Worm (Caenorhabditis elegans): Measurements from ENCODE around the gene ehn-3.

ehn-3 gene

DNA sequence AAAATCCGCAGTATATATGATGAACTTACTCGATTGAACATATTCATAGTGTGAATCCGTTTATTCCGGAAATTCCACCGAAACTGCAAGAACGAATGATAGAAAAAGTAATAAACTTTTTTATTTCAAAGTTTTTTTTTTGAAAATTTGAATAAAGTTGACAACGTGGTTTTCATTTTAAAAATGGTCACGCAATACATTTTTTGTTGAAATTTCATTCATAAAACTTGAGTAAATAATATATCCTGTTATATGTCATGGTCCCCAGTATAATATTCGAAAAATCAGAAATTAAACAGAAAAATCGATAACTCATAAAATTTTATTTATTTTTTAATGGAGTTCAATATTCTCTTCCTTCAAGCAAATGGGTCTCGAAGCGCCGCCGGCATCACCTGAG is 7.9 kb downstream of the ehn-3 start, which contains the start of gene ZK616.65:
Gene ZK616.65 (minus strand): TSS at position 101 of the 400 bp plus-strand sequence.
- TF ChIP-seq ets-7 (tag; optimal IDR thresholded peaks at IDR 0.05) (no peak), flt-1 (GFP tag; IDR thresholded peaks at IDR 0.05) (no peak), scrt-1 (GFP tag; IDR thresholded peaks at IDR 0.05) (no peak), tbx-11 (GFP tag; IDR thresholded peaks at IDR 0.05) (no peak), hmg-4 (GFP tag; optimal IDR thresholded peaks at IDR 0.05) (no peak), ceh-13 (GFP tag; optimal IDR thresholded peaks at IDR 0.05) (no peak), pes-1 (GFP tag; IDR thresholded peaks at IDR 0.05) (no peak), aly-1 (tag; optimal IDR thresholded peaks at IDR 0.05) (no peak), ama-1 (optimal IDR thresholded peaks at IDR 0.05) (no peak), F13C5.2 (tag; optimal IDR thresholded peaks at IDR 0.05) (no peak), tra-4 (tag; optimal IDR thresholded peaks at IDR 0.05) (no peak), B0310.2 (tag; optimal IDR thresholded peaks at IDR 0.05) (no peak)

DNA sequence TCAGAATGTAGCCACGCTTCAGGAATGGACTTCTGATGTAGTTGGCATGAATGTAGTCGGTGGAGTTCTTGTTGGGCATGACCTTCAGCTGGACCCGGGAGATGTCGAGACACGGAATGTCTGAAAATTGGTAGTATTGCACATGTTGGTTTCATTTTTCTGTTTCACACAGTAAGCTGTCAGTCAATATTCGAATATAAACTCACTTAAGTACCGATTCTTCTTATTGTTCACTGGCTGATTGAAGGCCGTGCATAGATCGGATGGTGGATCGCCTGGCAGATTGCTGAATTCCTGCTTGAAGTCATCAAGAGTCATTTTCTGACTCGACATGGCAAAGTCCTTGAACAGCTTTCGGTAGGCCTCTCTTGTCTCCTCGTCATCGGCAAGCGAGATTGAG is 9.9 kb downstream of the ehn-3 start:
- TF ChIP-seq flt-1 (GFP tag; IDR thresholded peaks at IDR 0.05) (no peak), hmbx-1 (tag; optimal IDR thresholded peaks at IDR 0.05) (no peak), tra-4 (tag; optimal IDR thresholded peaks at IDR 0.05) (no peak)

ce11 chrIV:5405345-5405744 is 13.7 kb downstream of the ehn-3 start, which contains the start of gene ZK616.61:
TSS of gene ZK616.61 (plus strand) at chrIV:5405645.
- TF ChIP-seq ama-1 (optimal IDR thresholded peaks at IDR 0.05), result no peak
- TF ChIP-seq flt-1 (GFP tag; IDR thresholded peaks at IDR 0.05), result no peak
- no peak for TF ChIP-seq F13C5.2 (tag; optimal IDR thresholded peaks at IDR 0.05)
- no peak for TF ChIP-seq hmg-4 (GFP tag; optimal IDR thresholded peaks at IDR 0.05)
- TF ChIP-seq scrt-1 (GFP tag; IDR thresholded peaks at IDR 0.05), result no peak
- no peak for TF ChIP-seq tra-4 (tag; optimal IDR thresholded peaks at IDR 0.05)
- TF ChIP-seq ceh-13 (GFP tag; optimal IDR thresholded peaks at IDR 0.05), result no peak
- no peak for TF ChIP-seq aly-1 (tag; optimal IDR thresholded peaks at IDR 0.05)
- TF ChIP-seq hmbx-1 (tag; optimal IDR thresholded peaks at IDR 0.05), result no peak
- TF ChIP-seq B0310.2 (tag; optimal IDR thresholded peaks at IDR 0.05), result no peak
- no peak for TF ChIP-seq ets-7 (tag; optimal IDR thresholded peaks at IDR 0.05)
- no peak for TF ChIP-seq tbx-11 (GFP tag; IDR thresholded peaks at IDR 0.05)
- TF ChIP-seq sea-1 (GFP tag; conservative IDR thresholded peaks at IDR 0.05), result no peak
- no peak for TF ChIP-seq pes-1 (GFP tag; IDR thresholded peaks at IDR 0.05)
- TF ChIP-seq hnd-1 (tag; optimal IDR thresholded peaks at IDR 0.05), result no peak
- no peak for TF ChIP-seq tbx-37 (GFP tag; conservative IDR thresholded peaks at IDR 0.05)
- TF ChIP-seq ceh-36 (tag; optimal IDR thresholded peaks at IDR 0.05), result no peak

ce11 chrIV:5400609-5401008 is 18.4 kb downstream of the ehn-3 start, which contains the start of gene ZK616.1:
TSS of gene ZK616.1 (plus strand) at chrIV:5400909.
- TF ChIP-seq hmbx-1 (tag; optimal IDR thresholded peaks at IDR 0.05), result no peak
- TF ChIP-seq hmg-4 (GFP tag; optimal IDR thresholded peaks at IDR 0.05), result no peak

DNA sequence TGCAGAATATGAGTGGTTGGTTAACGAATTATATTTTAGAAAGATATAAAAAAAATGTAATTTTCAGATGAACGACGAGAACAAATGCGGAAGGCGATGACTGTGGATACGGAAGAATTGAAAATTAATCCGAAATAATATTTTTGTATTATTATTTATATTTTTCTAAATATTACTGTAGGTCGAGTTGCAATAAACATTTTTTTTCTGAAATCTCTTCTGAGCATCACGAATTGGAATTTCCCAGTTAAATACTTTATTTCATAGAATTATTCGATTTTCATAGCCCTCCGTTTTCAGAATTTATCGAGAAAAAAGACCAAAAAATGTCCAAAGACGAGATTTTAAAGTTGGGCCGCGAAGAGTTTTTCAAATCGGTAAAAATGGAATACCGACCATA is 21.5 kb downstream of the ehn-3 start, which contains the start of gene ZK616.2:
Gene ZK616.2 (plus strand): TSS at position 301 of the 400 bp plus-strand sequence.
- TF ChIP-seq tbx-37 (GFP tag; conservative IDR thresholded peaks at IDR 0.05), result no peak
- TF ChIP-seq ceh-36 (tag; optimal IDR thresholded peaks at IDR 0.05), result no peak
- TF ChIP-seq pes-1 (GFP tag; IDR thresholded peaks at IDR 0.05), result no peak
- TF ChIP-seq tra-4 (tag; optimal IDR thresholded peaks at IDR 0.05), result no peak
- no peak for TF ChIP-seq tbx-11 (GFP tag; IDR thresholded peaks at IDR 0.05)
- TF ChIP-seq ets-7 (tag; optimal IDR thresholded peaks at IDR 0.05), result no peak
- TF ChIP-seq F13C5.2 (tag; optimal IDR thresholded peaks at IDR 0.05), result no peak
- no peak for TF ChIP-seq hmbx-1 (tag; optimal IDR thresholded peaks at IDR 0.05)
- no peak for TF ChIP-seq hmg-4 (GFP tag; optimal IDR thresholded peaks at IDR 0.05)
- TF ChIP-seq hnd-1 (tag; optimal IDR thresholded peaks at IDR 0.05), result no peak
- no peak for TF ChIP-seq B0310.2 (tag; optimal IDR thresholded peaks at IDR 0.05)
- TF ChIP-seq aly-1 (tag; optimal IDR thresholded peaks at IDR 0.05), result no peak
- no peak for TF ChIP-seq sea-1 (GFP tag; conservative IDR thresholded peaks at IDR 0.05)
- no peak for TF ChIP-seq flt-1 (GFP tag; IDR thresholded peaks at IDR 0.05)
- TF ChIP-seq ceh-13 (GFP tag; optimal IDR thresholded peaks at IDR 0.05), result no peak
- TF ChIP-seq ama-1 (optimal IDR thresholded peaks at IDR 0.05), result no peak
- no peak for TF ChIP-seq scrt-1 (GFP tag; IDR thresholded peaks at IDR 0.05)

- TF ChIP-seq F13C5.2 (tag; optimal IDR thresholded peaks at IDR 0.05) (no peak), hmg-4 (GFP tag; optimal IDR thresholded peaks at IDR 0.05) (no peak), sea-1 (GFP tag; conservative IDR thresholded peaks at IDR 0.05) (no peak), tra-4 (tag; optimal IDR thresholded peaks at IDR 0.05) (no peak), B0310.2 (tag; optimal IDR thresholded peaks at IDR 0.05) (no peak), flt-1 (GFP tag; IDR thresholded peaks at IDR 0.05) (no peak), scrt-1 (GFP tag; IDR thresholded peaks at IDR 0.05) (no peak), hnd-1 (tag; optimal IDR thresholded peaks at IDR 0.05) (no peak), hmbx-1 (tag; optimal IDR thresholded peaks at IDR 0.05) (no peak), ceh-36 (tag; optimal IDR thresholded peaks at IDR 0.05) (no peak), tbx-11 (GFP tag; IDR thresholded peaks at IDR 0.05) (no peak), ets-7 (tag; optimal IDR thresholded peaks at IDR 0.05) (no peak), pes-1 (GFP tag; IDR thresholded peaks at IDR 0.05) (no peak), aly-1 (tag; optimal IDR thresholded peaks at IDR 0.05) (no peak), ama-1 (optimal IDR thresholded peaks at IDR 0.05) (no peak)
Observed at ce11 chrIV:5396769-5397168, 22.3 kb downstream of the ehn-3 start, which contains the start of gene ZK616.3. TSS of gene ZK616.3 (plus strand) at chrIV:5397069.

ce11 chrIV:5394687-5395086 is 24.3 kb downstream of the ehn-3 start, which contains the start of the genes perm-3 and swsn-6:
TSS of gene perm-3 (minus strand) at chrIV:5394804.
TSS of gene swsn-6 (plus strand) at chrIV:5395033.
- TF ChIP-seq F13C5.2 (tag; optimal IDR thresholded peaks at IDR 0.05) (peak; percentile 20), aly-1 (tag; optimal IDR thresholded peaks at IDR 0.05) (no peak)

DNA sequence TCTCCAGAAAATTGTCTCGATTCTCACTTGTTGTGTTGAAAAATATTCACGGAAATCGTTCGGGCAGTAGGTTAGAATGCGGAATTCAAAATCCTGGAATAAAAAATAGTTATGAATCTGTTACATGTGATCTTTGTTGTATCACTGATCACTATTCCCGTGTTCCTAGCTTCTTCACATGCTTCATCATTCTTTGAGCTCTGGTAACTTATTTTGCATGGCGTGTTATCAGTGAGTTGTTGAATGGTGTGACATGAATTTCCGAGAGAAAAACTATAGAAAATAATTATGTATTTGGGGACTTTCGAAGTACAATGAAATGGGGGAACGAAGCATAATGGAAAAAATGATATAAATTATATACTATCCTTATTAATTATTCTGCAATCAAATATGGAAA is 25.5 kb downstream of the ehn-3 start:
- no peak for TF ChIP-seq tbx-11 (GFP tag; IDR thresholded peaks at IDR 0.05)
- no peak for TF ChIP-seq B0310.2 (tag; optimal IDR thresholded peaks at IDR 0.05)
- no peak for TF ChIP-seq pes-1 (GFP tag; IDR thresholded peaks at IDR 0.05)
- TF ChIP-seq flt-1 (GFP tag; IDR thresholded peaks at IDR 0.05), result no peak
